Fruit fly (Drosophila melanogaster): ENCODE data around the gene rsh.

DNA sequence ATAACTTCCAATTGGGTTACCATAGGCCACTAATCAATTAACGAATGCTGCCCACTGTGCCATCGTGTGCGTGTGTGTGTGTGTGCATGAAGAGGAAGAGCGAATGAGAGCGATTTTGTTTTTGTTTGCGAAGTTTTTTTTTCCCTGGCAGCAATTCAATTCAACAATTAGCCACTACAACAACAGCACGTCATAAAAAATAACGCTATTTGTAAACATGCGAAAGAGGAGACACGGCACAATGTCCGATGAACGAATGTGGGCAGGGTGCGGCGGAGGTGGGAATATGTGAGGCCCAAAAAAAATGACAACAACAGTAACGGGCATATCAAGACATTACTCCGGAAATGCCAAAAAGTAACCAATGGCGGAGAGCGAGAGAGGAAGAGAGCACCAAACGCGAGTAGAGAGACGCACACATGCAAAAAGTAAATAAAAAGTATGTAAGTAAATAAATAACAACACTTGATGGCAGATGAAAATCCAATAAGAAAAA, 99.0 kb downstream of the rsh start:
- no peak for TF ChIP-seq CG8478 (optimal IDR thresholded peaks at IDR 0.05)
- TF ChIP-seq pan (optimal IDR thresholded peaks at IDR 0.05) = no peak
- TF ChIP-seq usp (GFP tag; optimal IDR thresholded peaks at IDR 0.05) = no peak
- no peak for TF ChIP-seq psq (optimal IDR thresholded peaks at IDR 0.05)

All from whole organism.